Worm (Caenorhabditis elegans) whole organism, young adult: ENCODE measurements around the gene nas-21.

Source experiments
- B0019.2 ChIP-seq: fragments of 200-800 bp; sonication (Bioruptor generic); conservative IDR thresholded peaks from 2 replicates; pipeline ENCODE4 v1.3.6; 2022; ENCODE audit warnings: missing genetic modification reagents, missing genetic modification characterization, missing compliant biosample characterization
- B0035.1 ChIP-seq: sonication (generic microtip); optimal IDR thresholded peaks from 2 replicates; lab custom pipeline; 2016; ENCODE audit warnings: missing genetic modification characterization, mild to moderate bottlenecking, missing compliant biosample characterization, missing genotype, missing genetic modification reagents
- aptf-2 ChIP-seq: fragments of 200-800 bp; sonication (Bioruptor generic); conservative IDR thresholded peaks from 2 replicates; pipeline ENCODE4 v1.3.6; 2022; ENCODE audit warnings: missing genetic modification reagents, missing genetic modification characterization, missing compliant biosample characterization
- atf-7 ChIP-seq: sonication (generic microtip); optimal IDR thresholded peaks from 2 replicates; lab custom pipeline; 2017; ENCODE audit warnings: mild to moderate bottlenecking, missing genetic modification characterization, missing compliant biosample characterization
- ceh-40 ChIP-seq: fragments of 200-800 bp; sonication (Bioruptor generic); IDR thresholded peaks from 2 replicates; pipeline ENCODE4 v1.3.6; 2022; ENCODE audit warnings: missing genetic modification characterization, missing compliant biosample characterization
- madf-6 ChIP-seq: fragments of 200-800 bp; sonication (Bioruptor generic); IDR thresholded peaks from 2 replicates; pipeline ENCODE4 v1.3.6; 2022; ENCODE audit warnings: missing genetic modification reagents, missing genetic modification characterization, missing compliant biosample characterization
- mcd-1 ChIP-seq: fragments of 200-800 bp; sonication (Bioruptor generic); IDR thresholded peaks from 2 replicates; pipeline ENCODE4 v1.3.6; 2022; ENCODE audit warnings: missing genetic modification reagents, missing genetic modification characterization, missing compliant biosample characterization

The nas-21 gene

ce11 chrV:11521448-11521847 lies 49.1 kb downstream of the nas-21 start, which contains the start of gene pafo-1 (continued):
- TF ChIP-seq B0019.2 (GFP tag; lab: Robert Waterston, UW) (no peak), mcd-1 (GFP tag; lab: Robert Waterston, UW) (peak; percentile 91), madf-6 (GFP tag; lab: Robert Waterston, UW) (peak; percentile 81), atf-7 (tag; lab: Kevin White, UChicago) (peak; percentile 42), aptf-2 (GFP tag; lab: Robert Waterston, UW) (no peak), ceh-40 (GFP tag; lab: Robert Waterston, UW) (no peak), B0035.1 (tag; lab: Kevin White, UChicago) (peak; percentile 35)
